Worm (Caenorhabditis elegans) whole organism, L2 larva: ENCODE results near the gene cox-6A.

Experiments used
- C34F6.9 ChIP-seq: fragments of 150-350 bp; optimal IDR thresholded peaks from 2 replicates; lab custom pipeline; 2014; ENCODE audit warnings: missing biosample characterization, missing genetic modification characterization
- F13H6.1 ChIP-seq: sonication (generic microtip); optimal IDR thresholded peaks from 2 replicates; lab custom pipeline; 2016; ENCODE audit warnings: missing genetic modification characterization, missing compliant biosample characterization
- Y55F3AM.14 ChIP-seq: fragments of 200-800 bp; sonication (Bioruptor generic); optimal IDR thresholded peaks from 2 replicates; lab custom pipeline; 2018; ENCODE audit warnings: mild to moderate bottlenecking, missing genetic modification characterization, missing compliant biosample characterization
- ZK546.5 ChIP-seq: sonication (generic microtip); optimal IDR thresholded peaks from 2 replicates; lab custom pipeline; 2017; ENCODE audit warnings: missing biosample characterization, missing genetic modification characterization
- alr-1 ChIP-seq: fragments of 150-350 bp; optimal IDR thresholded peaks from 2 replicates; lab custom pipeline; 2014; ENCODE audit warnings: missing biosample characterization, missing genetic modification characterization
- aly-2 ChIP-seq: fragments of 150-350 bp; optimal IDR thresholded peaks from 2 replicates; lab custom pipeline; 2014; ENCODE audit warnings: missing biosample characterization, missing genetic modification characterization
- ama-1 ChIP-seq: fragments of 150-350 bp; optimal IDR thresholded peaks from 2 replicates; lab custom pipeline; 2018; ENCODE audit warnings: inconsistent platforms
- blmp-1 ChIP-seq: sonication (generic microtip); optimal IDR thresholded peaks from 2 replicates; lab custom pipeline; 2017; ENCODE audit warnings: missing genetic modification characterization, mild to moderate bottlenecking, missing compliant biosample characterization, antibody characterized with exemption, moderate library complexity; ENCODE audit not compliant: insufficient read depth
- ceh-16 ChIP-seq: fragments of 150-350 bp; optimal IDR thresholded peaks from 2 replicates; lab custom pipeline; 2014; ENCODE audit warnings: missing biosample characterization, missing genetic modification characterization
- ceh-82 ChIP-seq: fragments of 150-350 bp; optimal IDR thresholded peaks from 2 replicates; lab custom pipeline; 2014; ENCODE audit warnings: missing biosample characterization, missing genetic modification characterization
- dmd-4 ChIP-seq: sonication (generic microtip); optimal IDR thresholded peaks from 2 replicates; lab custom pipeline; 2017; ENCODE audit warnings: missing biosample characterization, missing genetic modification characterization
- egl-27 ChIP-seq: sonication (generic microtip); optimal IDR thresholded peaks from 3 replicates; lab custom pipeline; 2017; ENCODE audit warnings: missing biosample characterization, missing genetic modification reagents, missing genetic modification characterization
- elt-1 ChIP-seq: fragments of 150-350 bp; optimal IDR thresholded peaks from 2 replicates; lab custom pipeline; 2014; ENCODE audit warnings: missing biosample characterization, missing genetic modification characterization
- elt-3 ChIP-seq: sonication (generic microtip); optimal IDR thresholded peaks from 2 replicates; lab custom pipeline; 2017; ENCODE audit warnings: missing biosample characterization, missing genetic modification characterization
- fos-1 ChIP-seq: fragments of 150-350 bp; optimal IDR thresholded peaks from 2 replicates; lab custom pipeline; 2014; ENCODE audit warnings: missing biosample characterization, missing genetic modification characterization
- lin-13 ChIP-seq: fragments of 150-350 bp; optimal IDR thresholded peaks from 2 replicates; lab custom pipeline; 2014; ENCODE audit warnings: missing biosample characterization, missing genetic modification reagents, missing genetic modification characterization
- lin-39 ChIP-seq: fragments of 150-350 bp; optimal IDR thresholded peaks from 2 replicates; lab custom pipeline; 2014; ENCODE audit warnings: missing biosample characterization, missing genetic modification reagents, missing genetic modification characterization
- lsy-2 ChIP-seq, 2 experiments: fragments of 150-350 bp in 1 of 2; sonication (generic microtip) in 1 of 2; optimal IDR thresholded peaks; 2 replicates each; lab custom pipeline; 2014 to 2017; ENCODE audit warnings: missing biosample characterization in 2 of 2, missing genetic modification characterization in 2 of 2
- mab-5 ChIP-seq: fragments of 150-350 bp; optimal IDR thresholded peaks from 2 replicates; lab custom pipeline; 2014; ENCODE audit warnings: missing biosample characterization, missing genetic modification characterization
- mdl-1 ChIP-seq, 2 experiments: fragments of 150-350 bp in 1 of 2; sonication (generic microtip) in 1 of 2; optimal IDR thresholded peaks; 2 replicates each; lab custom pipeline; 2017; ENCODE audit warnings: missing biosample characterization in 2 of 2, missing genetic modification characterization in 2 of 2
- nhr-11 ChIP-seq: fragments of 150-350 bp; optimal IDR thresholded peaks from 2 replicates; lab custom pipeline; 2014; ENCODE audit warnings: missing biosample characterization, missing genetic modification characterization
- nhr-12 ChIP-seq: fragments of 150-350 bp; optimal IDR thresholded peaks from 2 replicates; lab custom pipeline; 2014; ENCODE audit warnings: missing biosample characterization, missing genetic modification characterization
- nhr-21 ChIP-seq: fragments of 150-350 bp; optimal IDR thresholded peaks from 2 replicates; lab custom pipeline; 2014; ENCODE audit warnings: missing biosample characterization, missing genetic modification characterization
- nhr-23 ChIP-seq: fragments of 150-350 bp; optimal IDR thresholded peaks from 2 replicates; lab custom pipeline; 2014; ENCODE audit warnings: missing biosample characterization, missing genetic modification reagents, missing genetic modification characterization
- nhr-25 ChIP-seq: fragments of 150-350 bp; sonication (generic microtip); optimal IDR thresholded peaks from 3 replicates; lab custom pipeline; 2014; ENCODE audit warnings: missing biosample characterization, missing genetic modification characterization
- nhr-6 ChIP-seq: fragments of 150-350 bp; optimal IDR thresholded peaks from 2 replicates; lab custom pipeline; 2014; ENCODE audit warnings: missing biosample characterization, missing genetic modification characterization
- nhr-77 ChIP-seq: fragments of 150-350 bp; optimal IDR thresholded peaks from 2 replicates; lab custom pipeline; 2014; ENCODE audit warnings: missing biosample characterization, missing genetic modification characterization
- skn-1 ChIP-seq: sonication (generic microtip); optimal IDR thresholded peaks from 2 replicates; lab custom pipeline; 2017; ENCODE audit warnings: missing biosample characterization, missing genetic modification characterization
- sma-3 ChIP-seq: sonication (generic microtip); optimal IDR thresholded peaks from 2 replicates; lab custom pipeline; 2016; ENCODE audit warnings: missing genetic modification reagents, missing genetic modification characterization, missing compliant biosample characterization
- sma-9 ChIP-seq, 2 experiments: fragments of 150-350 bp in 1 of 2; sonication (generic microtip) in 1 of 2; optimal IDR thresholded peaks; 2 replicates each; lab custom pipeline; 2014 to 2016; ENCODE audit warnings: missing genetic modification characterization in 2 of 2, mild to moderate bottlenecking in 1 of 2, missing biosample characterization in 1 of 2, missing compliant biosample characterization in 1 of 2, missing genetic modification reagents in 1 of 2, moderate library complexity in 1 of 2
- unc-55 ChIP-seq: fragments of 150-350 bp; sonication (generic microtip); optimal IDR thresholded peaks from 3 replicates; lab custom pipeline; 2014; ENCODE audit warnings: missing biosample characterization, missing genetic modification reagents, missing genetic modification characterization
- unc-62 ChIP-seq: fragments of 150-350 bp; optimal IDR thresholded peaks from 2 replicates; lab custom pipeline; 2014; ENCODE audit warnings: missing biosample characterization, missing genetic modification reagents, missing genetic modification characterization
- ztf-1 ChIP-seq: fragments of 200-800 bp; sonication (Bioruptor generic); conservative IDR thresholded peaks from 2 replicates; pipeline ENCODE4 v1.3.6; 2022; ENCODE audit warnings: missing genetic modification characterization, missing compliant biosample characterization
- ztf-11 ChIP-seq: sonication (generic microtip); optimal IDR thresholded peaks from 2 replicates; lab custom pipeline; 2017; ENCODE audit warnings: missing biosample characterization, missing genetic modification characterization
- ztf-4 ChIP-seq: fragments of 150-350 bp; optimal IDR thresholded peaks from 2 replicates; lab custom pipeline; 2014; ENCODE audit warnings: missing biosample characterization, missing genetic modification characterization

The cox-6A gene

ce11 chrIII:5109401-5109800 is 27.9 kb downstream of the cox-6A start, which contains the start of gene sax-2:
sax-2 (plus strand) TSS chrIII:5109701.
- TF ChIP-seq aly-2 (tag; lab: Kevin White, UChicago) = no peak
- TF ChIP-seq ceh-16 (tag; lab: Kevin White, UChicago) = no peak
- TF ChIP-seq mab-5 (tag; lab: Kevin White, UChicago) = no peak
- TF ChIP-seq C34F6.9 = no peak
- no peak for TF ChIP-seq ztf-4 (tag; lab: Kevin White, UChicago)
- TF ChIP-seq, all 48 proteins: peak for 0

- TF ChIP-seq ceh-82 (no peak), aly-2 (tag; lab: Kevin White, UChicago) (no peak), nhr-77 (tag; lab: Kevin White, UChicago) (no peak), nhr-12 (tag; lab: Kevin White, UChicago) (no peak)
Observed at ce11 chrIII:5112399-5112798, 30.9 kb downstream of the cox-6A start.

- TF ChIP-seq lin-39 (tag; lab: Kevin White, UChicago) = no peak
- TF ChIP-seq fos-1 (tag; lab: Kevin White, UChicago) = peak; percentile 44
Observed at ce11 chrIII:5112998-5113397, 31.5 kb downstream of the cox-6A start.

- no peak for TF ChIP-seq egl-27 (tag; lab: Kevin White, UChicago)
- TF ChIP-seq blmp-1 (tag; lab: Kevin White, UChicago) = no peak
- TF ChIP-seq Y55F3AM.14 (GFP tag; lab: Kevin White, UChicago) = no peak
- peak; percentile 89 for TF ChIP-seq ceh-16 (tag; lab: Kevin White, UChicago)
- no peak for TF ChIP-seq nhr-23 (tag; lab: Kevin White, UChicago)
- no peak for TF ChIP-seq nhr-6 (tag; lab: Kevin White, UChicago)
- no peak for TF ChIP-seq nhr-21 (tag; lab: Kevin White, UChicago)
Observed at ce11 chrIII:5119063-5119462, 37.5 kb downstream of the cox-6A start.

ce11 chrIII:5120593-5120992 is 39.1 kb downstream of the cox-6A start:
- TF ChIP-seq nhr-6 (tag; lab: Kevin White, UChicago) (no peak), egl-27 (tag; lab: Kevin White, UChicago) (no peak), alr-1 (tag; lab: Kevin White, UChicago) (no peak), ama-1 (lab: Kevin White, UChicago) (no peak), lin-13 (GFP tag; lab: Kevin White, UChicago) (no peak), lsy-2 (tag; optimal IDR thresholded peaks at IDR 0.05; lab: Kevin White, UChicago) (no peak), F13H6.1 (tag; lab: Kevin White, UChicago) (no peak), ceh-16 (tag; lab: Kevin White, UChicago) (no peak), nhr-12 (tag; lab: Kevin White, UChicago) (no peak), ztf-1 (no peak), nhr-23 (tag; lab: Kevin White, UChicago) (no peak), dmd-4 (tag; lab: Kevin White, UChicago) (no peak), sma-3 (GFP tag; lab: Kevin White, UChicago) (no peak), elt-1 (no peak), ceh-82 (no peak)
- TF ChIP-seq, all 48 proteins: peak for 0

- TF ChIP-seq ceh-16 (tag; lab: Kevin White, UChicago) = peak; percentile 5
- TF ChIP-seq aly-2 (tag; lab: Kevin White, UChicago) = no peak
- TF ChIP-seq, all 48 proteins: peak for 1
Observed at ce11 chrIII:5124385-5124784, 42.9 kb downstream of the cox-6A start.

ce11 chrIII:5125759-5126158 is 44.2 kb downstream of the cox-6A start:
- TF ChIP-seq ztf-11 (no peak), aly-2 (tag; lab: Kevin White, UChicago) (no peak), nhr-11 (tag; lab: Kevin White, UChicago) (no peak), lin-13 (GFP tag; lab: Kevin White, UChicago) (no peak), nhr-23 (tag; lab: Kevin White, UChicago) (no peak), ztf-1 (no peak), Y55F3AM.14 (GFP tag; lab: Kevin White, UChicago) (no peak), sma-3 (GFP tag; lab: Kevin White, UChicago) (no peak)

ce11 chrIII:5126988-5127387 is 45.5 kb downstream of the cox-6A start:
- TF ChIP-seq skn-1 (no peak), nhr-6 (tag; lab: Kevin White, UChicago) (no peak), nhr-21 (tag; lab: Kevin White, UChicago) (no peak), unc-55 (GFP tag; lab: Kevin White, UChicago) (no peak), lsy-2 (tag; optimal IDR thresholded peaks at IDR 0.05; lab: Kevin White, UChicago) (no peak), mdl-1 (tag; optimal IDR thresholded peaks at IDR 0.05; lab: Kevin White, UChicago) (no peak), mab-5 (tag; lab: Kevin White, UChicago) (no peak), nhr-11 (tag; lab: Kevin White, UChicago) (no peak), lin-39 (tag; lab: Kevin White, UChicago) (no peak), blmp-1 (tag; lab: Kevin White, UChicago) (no peak), nhr-12 (tag; lab: Kevin White, UChicago) (no peak), elt-1 (no peak), ceh-82 (no peak), elt-3 (tag; lab: Kevin White, UChicago) (no peak), nhr-25 (tag; lab: Kevin White, UChicago) (no peak), sma-9 (GFP tag; optimal IDR thresholded peaks at IDR 0.05; lab: Kevin White, UChicago) (no peak), sma-9 (tag; optimal IDR thresholded peaks at IDR 0.05; lab: Kevin White, UChicago) (no peak), C34F6.9 (no peak), unc-62 (GFP tag; lab: Kevin White, UChicago) (no peak), ZK546.5 (tag; lab: Kevin White, UChicago) (no peak)
